Fruit fly (Drosophila melanogaster) whole organism, prepupa: ENCODE results near the gene Hira.

Experiments
- Blimp-1 ChIP-seq: fragments of 200-800 bp; sonication (Bioruptor generic); optimal IDR thresholded peaks from 3 replicates; lab custom pipeline; 2017; ENCODE audit warnings: missing biosample characterization, missing genetic modification characterization, mild to moderate bottlenecking, moderate library complexity, missing genetic modification reagents
- CG10669 ChIP-seq: fragments of 200-800 bp; sonication (Bioruptor generic); optimal IDR thresholded peaks from 3 replicates; lab custom pipeline; 2018; ENCODE audit warnings: missing biosample characterization, mild to moderate bottlenecking, missing genetic modification characterization, moderate library complexity
- CG11294 ChIP-seq: fragments of 200-800 bp; sonication (Bioruptor generic); IDR thresholded peaks from 2 replicates; pipeline ENCODE4 v1.3.6; 2022; ENCODE audit warnings: missing biosample characterization, missing genetic modification characterization
- CG11902 ChIP-seq: fragments of 200-800 bp; sonication (Bioruptor generic); optimal IDR thresholded peaks from 3 replicates; lab custom pipeline; 2016; ENCODE audit warnings: missing biosample characterization, missing genetic modification characterization
- CG15336 ChIP-seq: fragments of 200-800 bp; sonication (Bioruptor generic); IDR thresholded peaks from 2 replicates; pipeline ENCODE4 v1.3.6; 2022; ENCODE audit warnings: missing biosample characterization, missing genetic modification characterization
- CG32006 ChIP-seq: fragments of 200-800 bp; sonication (Bioruptor generic); optimal IDR thresholded peaks from 3 replicates; lab custom pipeline; 2017; ENCODE audit warnings: missing biosample characterization, mild to moderate bottlenecking, missing genetic modification characterization
- CG34406 ChIP-seq: fragments of 200-800 bp; sonication (Bioruptor generic); optimal IDR thresholded peaks from 3 replicates; lab custom pipeline; 2016; ENCODE audit warnings: missing biosample characterization, missing genetic modification characterization
- CG3919 ChIP-seq: fragments of 200-800 bp; sonication (Bioruptor generic); optimal IDR thresholded peaks from 3 replicates; lab custom pipeline; 2016; ENCODE audit warnings: missing biosample characterization, missing genetic modification characterization
- CG6163 ChIP-seq: fragments of 200-800 bp; sonication (Bioruptor generic); IDR thresholded peaks from 3 replicates; pipeline ENCODE4 v1.3.6; 2022; ENCODE audit warnings: missing biosample characterization, missing genetic modification characterization
- CG6276 ChIP-seq: fragments of 200-800 bp; sonication (Bioruptor generic); optimal IDR thresholded peaks from 2 replicates; lab custom pipeline; 2017; ENCODE audit warnings: missing biosample characterization, mild to moderate bottlenecking, missing genetic modification characterization
- CG6792 ChIP-seq: fragments of 200-800 bp; sonication (Bioruptor generic); optimal IDR thresholded peaks from 3 replicates; lab custom pipeline; 2016; ENCODE audit warnings: missing biosample characterization, missing genetic modification characterization
- CG6808 ChIP-seq: fragments of 200-800 bp; sonication (Bioruptor generic); optimal IDR thresholded peaks from 3 replicates; lab custom pipeline; 2017; ENCODE audit warnings: missing biosample characterization, missing genetic modification characterization, mild to moderate bottlenecking, moderate library complexity, missing genetic modification reagents
- CG6854 ChIP-seq: fragments of 200-800 bp; sonication (Bioruptor generic); optimal IDR thresholded peaks from 2 replicates; lab custom pipeline; 2017; ENCODE audit warnings: missing biosample characterization, mild to moderate bottlenecking, missing genetic modification characterization
- CG7368 ChIP-seq: fragments of 200-800 bp; sonication (Bioruptor generic); optimal IDR thresholded peaks from 3 replicates; lab custom pipeline; 2016; ENCODE audit warnings: missing biosample characterization, missing genetic modification characterization
- CG8319 ChIP-seq: fragments of 200-800 bp; sonication (Bioruptor generic); optimal IDR thresholded peaks from 3 replicates; lab custom pipeline; 2016; ENCODE audit warnings: missing biosample characterization, missing genetic modification characterization
- CG9139 ChIP-seq: fragments of 200-800 bp; sonication (Bioruptor generic); optimal IDR thresholded peaks from 3 replicates; lab custom pipeline; 2017; ENCODE audit warnings: missing biosample characterization, mild to moderate bottlenecking, missing genetic modification characterization
- Eip75B ChIP-seq: fragments of 200-800 bp; sonication (Bioruptor generic); optimal IDR thresholded peaks from 3 replicates; lab custom pipeline; 2016; ENCODE audit warnings: missing biosample characterization, missing genetic modification characterization
- Eip78C ChIP-seq: fragments of 200-800 bp; sonication (Bioruptor generic); peaks from one replicate; lab custom pipeline; 2016; ENCODE audit warnings: missing biosample characterization, missing genetic modification characterization
- Eip93F ChIP-seq: fragments of 200-800 bp; sonication (Bioruptor generic); optimal IDR thresholded peaks from 2 replicates; lab custom pipeline; 2016; ENCODE audit warnings: missing biosample characterization, mild to moderate bottlenecking, missing genetic modification characterization
- Ets21C ChIP-seq: fragments of 200-800 bp; sonication (Bioruptor generic); optimal IDR thresholded peaks from 3 replicates; lab custom pipeline; 2016; ENCODE audit warnings: missing biosample characterization, missing genetic modification characterization
- Ets96B ChIP-seq: fragments of 200-800 bp; optimal IDR thresholded peaks from 2 replicates; lab custom pipeline; 2019; ENCODE audit warnings: missing biosample characterization, mild to moderate bottlenecking, missing genetic modification characterization, moderate library complexity
- Hr39 ChIP-seq: fragments of 200-800 bp; sonication (Bioruptor generic); optimal IDR thresholded peaks from 2 replicates; lab custom pipeline; 2016; ENCODE audit warnings: missing biosample characterization, missing genetic modification characterization
- Lpt ChIP-seq: fragments of 200-800 bp; sonication (Bioruptor generic); optimal IDR thresholded peaks from 3 replicates; lab custom pipeline; 2016; ENCODE audit warnings: missing biosample characterization, missing genetic modification characterization
- Met ChIP-seq: fragments of 200-800 bp; sonication (Bioruptor generic); optimal IDR thresholded peaks from 3 replicates; lab custom pipeline; 2016; ENCODE audit warnings: missing biosample characterization, missing genetic modification characterization
- OdsH ChIP-seq: fragments of 200-800 bp; sonication (Bioruptor generic); optimal IDR thresholded peaks from 3 replicates; lab custom pipeline; 2016; ENCODE audit warnings: missing biosample characterization, missing genetic modification characterization
- Smox ChIP-seq: fragments of 200-800 bp; sonication (Bioruptor generic); optimal IDR thresholded peaks from 3 replicates; lab custom pipeline; 2016; ENCODE audit warnings: missing biosample characterization, missing genetic modification characterization
- Sox102F ChIP-seq: fragments of 200-800 bp; sonication (Bioruptor generic); optimal IDR thresholded peaks from 2 replicates; lab custom pipeline; 2016; ENCODE audit warnings: missing biosample characterization, mild to moderate bottlenecking, missing genetic modification characterization
- Sox14 ChIP-seq: fragments of 200-800 bp; sonication (Bioruptor generic); optimal IDR thresholded peaks from 3 replicates; lab custom pipeline; 2016; ENCODE audit warnings: missing biosample characterization, missing genetic modification characterization
- achi ChIP-seq: fragments of 200-800 bp; sonication (Bioruptor generic); optimal IDR thresholded peaks from 3 replicates; lab custom pipeline; 2016; ENCODE audit warnings: missing biosample characterization, missing genetic modification characterization
- dac ChIP-seq: fragments of 200-800 bp; sonication (Bioruptor generic); optimal IDR thresholded peaks from 2 replicates; lab custom pipeline; 2017; ENCODE audit warnings: missing biosample characterization, mild to moderate bottlenecking, missing genetic modification characterization
- dsx ChIP-seq: fragments of 200-800 bp; optimal IDR thresholded peaks from 3 replicates; lab custom pipeline; 2019; ENCODE audit warnings: missing biosample characterization, mild to moderate bottlenecking, missing genetic modification characterization, moderate library complexity; ENCODE audit not compliant: poor library complexity, severe bottlenecking
- eg ChIP-seq: fragments of 200-800 bp; sonication (Bioruptor generic); IDR thresholded peaks from 3 replicates; pipeline ENCODE4 v1.3.6; 2022; ENCODE audit warnings: missing biosample characterization, missing genetic modification characterization
- esn ChIP-seq: fragments of 200-800 bp; sonication (Bioruptor generic); optimal IDR thresholded peaks from 2 replicates; lab custom pipeline; 2016; ENCODE audit warnings: missing biosample characterization, mild to moderate bottlenecking, missing genetic modification characterization, moderate library complexity
- fd59A ChIP-seq: fragments of 200-800 bp; sonication (Bioruptor generic); optimal IDR thresholded peaks from 2 replicates; lab custom pipeline; 2017; ENCODE audit warnings: missing biosample characterization, mild to moderate bottlenecking, missing genetic modification characterization, missing genetic modification reagents
- fkh ChIP-seq: fragments of 200-800 bp; sonication (Bioruptor generic); optimal IDR thresholded peaks from 3 replicates; lab custom pipeline; 2017; ENCODE audit warnings: missing biosample characterization, mild to moderate bottlenecking, missing genetic modification characterization, moderate library complexity
- lz ChIP-seq: fragments of 200-800 bp; sonication (Bioruptor generic); optimal IDR thresholded peaks from 3 replicates; lab custom pipeline; 2016; ENCODE audit warnings: missing biosample characterization, missing genetic modification characterization
- pdm3 ChIP-seq: fragments of 200-800 bp; sonication (Bioruptor generic); optimal IDR thresholded peaks from 3 replicates; lab custom pipeline; 2016; ENCODE audit warnings: missing biosample characterization, missing genetic modification characterization
- salr ChIP-seq, 2 experiments: fragments of 200-800 bp; sonication (Bioruptor generic); optimal IDR thresholded peaks; 3 replicates each; lab custom pipeline; 2016 to 2018; ENCODE audit warnings: missing biosample characterization in 2 of 2, missing genetic modification characterization in 2 of 2, mild to moderate bottlenecking in 1 of 2
- ss ChIP-seq, 2 experiments: fragments of 200-800 bp; sonication (Bioruptor generic); optimal IDR thresholded peaks; 2 replicates in 1 of 2; 3 replicates in 1 of 2; lab custom pipeline; 2017 to 2018; ENCODE audit warnings: mild to moderate bottlenecking in 2 of 2, missing biosample characterization in 2 of 2, missing genetic modification characterization in 2 of 2, moderate library complexity in 1 of 2
- topi ChIP-seq: fragments of 200-800 bp; sonication (Bioruptor generic); optimal IDR thresholded peaks from 3 replicates; lab custom pipeline; 2016; ENCODE audit warnings: missing biosample characterization, missing genetic modification characterization

The Hira gene

dm6 chrX:7708942-7709707, 12.8 kb upstream of the Hira start, which contains the start of gene CHES-1-like (continued):
- TF ChIP-seq Blimp-1 (peak; percentile 52), salr (GFP tag; optimal IDR thresholded peaks at IDR 0.05; lab: Kevin White, UChicago) (peak; percentile 44 to 89), CG9139 (GFP tag; lab: Kevin White, UChicago) (peak; percentile 66), Eip93F (GFP tag; lab: Kevin White, UChicago) (no peak), Hr39 (GFP tag; lab: Kevin White, UChicago) (peak; percentile 83), Smox (peak; percentile 83), CG6792 (peak; percentile 82), CG34406 (GFP tag; lab: Kevin White, UChicago) (peak; percentile 78), CG6808 (GFP tag; lab: Kevin White, UChicago) (peak; percentile 86), CG3919 (GFP tag; lab: Kevin White, UChicago) (peak; percentile 89), topi (GFP tag; lab: Kevin White, UChicago) (peak; percentile 90), ss (GFP tag; optimal IDR thresholded peaks at IDR 0.05; lab: Kevin White, UChicago) (peak; percentile 86 to 91), Sox102F (GFP tag; lab: Kevin White, UChicago) (peak; percentile 81), CG10669 (GFP tag; lab: Kevin White, UChicago) (peak; percentile 81), esn (GFP tag; lab: Kevin White, UChicago) (peak; percentile 88), lz (GFP tag; lab: Kevin White, UChicago) (peak; percentile 84), Met (peak; percentile 90), Eip75B (peak; percentile 91), OdsH (GFP tag; lab: Kevin White, UChicago) (peak; percentile 89), fd59A (GFP tag; lab: Kevin White, UChicago) (peak; percentile 86), CG32006 (GFP tag; lab: Kevin White, UChicago) (peak; percentile 95), Eip78C (peak; percentile 99), CG7368 (peak; percentile 84), Sox14 (GFP tag; lab: Kevin White, UChicago) (peak; percentile 92), CG11902 (GFP tag; lab: Kevin White, UChicago) (peak; percentile 71), fkh (GFP tag; lab: Kevin White, UChicago) (peak; percentile 64), Lpt (GFP tag; lab: Kevin White, UChicago) (peak; percentile 92), dsx (GFP tag; lab: Kevin White, UChicago) (peak; percentile 80), dac (peak; percentile 81), CG11294 (GFP tag; lab: Robert Waterston, UW) (peak; percentile 70), CG6163 (peak; percentile 92), Ets21C (GFP tag; lab: Kevin White, UChicago) (peak; percentile 78), pdm3 (GFP tag; lab: Kevin White, UChicago) (peak; percentile 88), Ets96B (peak; percentile 83)

DNA sequence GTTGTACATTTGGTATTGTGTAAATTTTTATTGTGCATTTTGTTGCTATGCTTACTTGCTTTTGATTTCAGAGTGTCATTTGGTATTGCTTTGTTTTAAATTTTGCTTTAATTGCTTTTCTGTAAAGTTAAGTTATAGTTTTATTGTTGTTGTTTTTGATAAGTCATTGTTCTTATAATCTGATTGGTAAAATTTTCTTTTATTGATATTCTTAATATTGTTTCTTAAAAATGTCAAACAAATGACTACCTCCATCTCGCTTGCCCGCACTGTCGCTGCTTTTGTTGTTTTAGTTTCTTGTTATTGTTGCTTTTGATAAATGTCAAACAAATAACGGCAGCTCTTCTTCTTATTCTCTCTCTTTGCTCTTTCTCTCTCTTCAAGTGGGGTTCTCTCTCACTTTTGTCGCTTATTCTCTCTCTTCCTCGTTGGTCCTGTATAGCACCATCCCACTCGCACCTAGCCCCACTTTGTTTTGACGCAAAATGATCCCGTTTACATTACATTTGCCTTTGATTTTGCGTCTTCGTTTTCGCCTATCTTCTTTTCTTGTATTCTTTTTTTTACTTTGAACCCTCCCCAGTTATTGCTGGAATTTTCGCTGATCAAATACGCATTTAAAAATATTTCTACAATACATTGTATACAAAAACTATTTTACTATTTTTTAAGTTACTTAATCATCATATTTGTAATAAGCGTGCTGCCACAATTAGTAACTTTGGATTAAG, 12.0 kb upstream of the Hira start:
- TF ChIP-seq Eip93F (GFP tag; lab: Kevin White, UChicago) (no peak), ss (GFP tag; optimal IDR thresholded peaks at IDR 0.05; lab: Kevin White, UChicago) (peak in 1 of 2 experiments; percentile 26), Eip78C (peak; percentile 40), eg (GFP tag; lab: Robert Waterston, UW) (peak; percentile 26; the same call in 1 of the 3 replicates), CG15336 (GFP tag; lab: Robert Waterston, UW) (peak; percentile 23; the same call in 1 of the 2 replicates), CG6276 (GFP tag; lab: Kevin White, UChicago) (peak; percentile 11), achi (GFP tag; lab: Kevin White, UChicago) (peak; percentile 54), CG6854 (GFP tag; lab: Kevin White, UChicago) (peak; percentile 3), CG6163 (peak; percentile 57; the same call in 2 of the 3 replicates), CG9139 (GFP tag; lab: Kevin White, UChicago) (peak; percentile 17), fkh (GFP tag; lab: Kevin White, UChicago) (peak; percentile 17), CG8319 (GFP tag; lab: Kevin White, UChicago) (no peak), CG10669 (GFP tag; lab: Kevin White, UChicago) (no peak), dsx (GFP tag; lab: Kevin White, UChicago) (peak; percentile 61)
- TF ChIP-seq, all 60 proteins: peak for 11
